Fruit fly (Drosophila melanogaster): ENCODE results near the gene Srg3.

The Srg3 gene

dm6 chr3L:9442625-9443282 lies at the start of gene Srg3:
Gene Srg3 (plus strand): TSS chr3L:9443232.
- TF ChIP-seq HLH106 (tag; optimal IDR thresholded peaks at IDR 0.05) (no peak), foxo (GFP tag; optimal IDR thresholded peaks at IDR 0.05) (no peak), jim (GFP tag; optimal IDR thresholded peaks at IDR 0.05) (no peak), N (GFP tag; optimal IDR thresholded peaks at IDR 0.05) (no peak), CG9705 (GFP tag; optimal IDR thresholded peaks at IDR 0.05) (no peak), br (GFP tag; optimal IDR thresholded peaks at IDR 0.05) (no peak), Abd-B (GFP tag; optimal IDR thresholded peaks at IDR 0.05) (no peak), CG32264 (GFP tag; optimal IDR thresholded peaks at IDR 0.05) (no peak)

- TF ChIP-seq Rel (GFP tag; optimal IDR thresholded peaks at IDR 0.05): no peak
- peak; percentile 98 for TF ChIP-seq Rel (tag; optimal IDR thresholded peaks at IDR 0.05)
- no peak for TF ChIP-seq CrebA (GFP tag; optimal IDR thresholded peaks at IDR 0.05; ENCODE audit: borderline replicate concordance)
Observed at dm6 chr3L:9396038-9396437, 47.0 kb upstream of the Srg3 start.

dm6 chr3L:9396704-9397103 lies 46.3 kb upstream of the Srg3 start:
- peak; percentile 8 for TF ChIP-seq Dfd (GFP tag; optimal IDR thresholded peaks at IDR 0.05)
- TF ChIP-seq usp (GFP tag; optimal IDR thresholded peaks at IDR 0.05): no peak
- no peak for TF ChIP-seq Vsx2 (GFP tag; optimal IDR thresholded peaks at IDR 0.05; ENCODE audit: partially characterized antibody)
- no peak for TF ChIP-seq HLH106 (tag; optimal IDR thresholded peaks at IDR 0.05)
- TF ChIP-seq CG9705 (GFP tag; optimal IDR thresholded peaks at IDR 0.05): no peak
- TF ChIP-seq Sp1 (GFP tag; optimal IDR thresholded peaks at IDR 0.05): no peak
- TF ChIP-seq woc (GFP tag; optimal IDR thresholded peaks at IDR 0.05): no peak
- TF ChIP-seq CG32264 (GFP tag; optimal IDR thresholded peaks at IDR 0.05): no peak
- peak; percentile 76 for TF ChIP-seq psq (GFP tag; optimal IDR thresholded peaks at IDR 0.05)
- no peak for TF ChIP-seq pan (optimal IDR thresholded peaks at IDR 0.05)
- no peak for TF ChIP-seq dsf (GFP tag; optimal IDR thresholded peaks at IDR 0.05; ENCODE audit: borderline replicate concordance)
- TF ChIP-seq sage (GFP tag; optimal IDR thresholded peaks at IDR 0.05): no peak
- no peak for TF ChIP-seq foxo (GFP tag; optimal IDR thresholded peaks at IDR 0.05)

dm6 chr3L:9397156-9397555 lies 45.9 kb upstream of the Srg3 start:
- TF ChIP-seq fru (GFP tag; optimal IDR thresholded peaks at IDR 0.05): peak; percentile 20
- TF ChIP-seq OdsH (GFP tag; optimal IDR thresholded peaks at IDR 0.05): peak; percentile 55
- peak; percentile 11 for TF ChIP-seq HLH106 (tag; optimal IDR thresholded peaks at IDR 0.05)
- TF ChIP-seq br (GFP tag; optimal IDR thresholded peaks at IDR 0.05): peak; percentile 43
- TF ChIP-seq Abd-B (GFP tag; optimal IDR thresholded peaks at IDR 0.05): no peak
- TF ChIP-seq jim (GFP tag; optimal IDR thresholded peaks at IDR 0.05): no peak
- TF ChIP-seq Hnf4 (GFP tag; optimal IDR thresholded peaks at IDR 0.05): peak; percentile 40
- TF ChIP-seq GATAd (GFP tag; optimal IDR thresholded peaks at IDR 0.05): peak; percentile 8
- TF ChIP-seq tai (GFP tag; optimal IDR thresholded peaks at IDR 0.05): peak; percentile 69
- TF ChIP-seq h (GFP tag; optimal IDR thresholded peaks at IDR 0.05): peak; percentile 75
- peak in 1 of 2 experiments; percentile 51 for TF ChIP-seq foxo (GFP tag; optimal IDR thresholded peaks at IDR 0.05)
- TF ChIP-seq lola (GFP tag; optimal IDR thresholded peaks at IDR 0.05): no peak
- no peak for TF ChIP-seq dmrt93B (GFP tag; optimal IDR thresholded peaks at IDR 0.05)
- peak; percentile 38 for TF ChIP-seq Sp1 (GFP tag; optimal IDR thresholded peaks at IDR 0.05)
- peak; percentile 46 for TF ChIP-seq CG32264 (GFP tag; optimal IDR thresholded peaks at IDR 0.05)
- TF ChIP-seq Mio (GFP tag; optimal IDR thresholded peaks at IDR 0.05): no peak
- TF ChIP-seq brk (GFP tag; optimal IDR thresholded peaks at IDR 0.05): peak; percentile 23
- TF ChIP-seq ey (GFP tag; optimal IDR thresholded peaks at IDR 0.05): peak; percentile 20
- TF ChIP-seq CrebA (GFP tag; optimal IDR thresholded peaks at IDR 0.05; ENCODE audit: borderline replicate concordance): no peak
- peak; percentile 68 for TF ChIP-seq rgr (GFP tag; optimal IDR thresholded peaks at IDR 0.05)
- peak; percentile 19 for TF ChIP-seq Rel (GFP tag; optimal IDR thresholded peaks at IDR 0.05)
- TF ChIP-seq Rel (tag; optimal IDR thresholded peaks at IDR 0.05): peak; percentile 84
- peak; percentile 38 for TF ChIP-seq Jra (GFP tag; optimal IDR thresholded peaks at IDR 0.05)
- TF ChIP-seq Hr83 (GFP tag; optimal IDR thresholded peaks at IDR 0.05; ENCODE audit: poor library complexity, severe bottlenecking): peak; percentile 97
- no peak for TF ChIP-seq Dfd (GFP tag; optimal IDR thresholded peaks at IDR 0.05)
- TF ChIP-seq woc (GFP tag; optimal IDR thresholded peaks at IDR 0.05): no peak
- TF ChIP-seq Hr78 (GFP tag; optimal IDR thresholded peaks at IDR 0.05): no peak
- no peak for TF ChIP-seq sage (GFP tag; optimal IDR thresholded peaks at IDR 0.05)
- TF ChIP-seq dsf (GFP tag; optimal IDR thresholded peaks at IDR 0.05; ENCODE audit: borderline replicate concordance): no peak

All from whole organism, wandering third instar larva.